Worm (Caenorhabditis elegans) whole organism, L4 larva: ENCODE measurements around the gene rgs-5.
A peak's percentile ranks its signal among the peaks of the same experiment; 100 is the strongest.

Experiments
- F10B5.3 ChIP-seq: sonication (generic microtip); optimal IDR thresholded peaks from 2 replicates; lab custom pipeline; 2016; ENCODE audit warnings: mild to moderate bottlenecking, missing genetic modification characterization, missing compliant biosample characterization
- F37D6.2 ChIP-seq: sonication (generic microtip); optimal IDR thresholded peaks from 2 replicates; lab custom pipeline; 2016; ENCODE audit warnings: mild to moderate bottlenecking, missing genetic modification characterization, missing compliant biosample characterization
- F44E2.7 ChIP-seq: fragments of 200-800 bp; sonication (Bioruptor generic); IDR thresholded peaks from 2 replicates; pipeline ENCODE4 v2.1.2; 2022; ENCODE audit warnings: missing genetic modification characterization, missing compliant biosample characterization
- F49E8.2 ChIP-seq: sonication (generic microtip); optimal IDR thresholded peaks from 2 replicates; lab custom pipeline; 2016; ENCODE audit warnings: missing compliant biosample characterization, mild to moderate bottlenecking, missing genetic modification characterization, borderline replicate concordance
- T20F7.1 ChIP-seq: fragments of 200-800 bp; sonication (Bioruptor generic); optimal IDR thresholded peaks from 2 replicates; lab custom pipeline; 2018; ENCODE audit warnings: mild to moderate bottlenecking, missing genetic modification characterization, missing compliant biosample characterization
- Y48G9A.11 ChIP-seq: fragments of 200-800 bp; sonication (Bioruptor generic); IDR thresholded peaks from 2 replicates; pipeline ENCODE4 v1.3.6; 2022; ENCODE audit warnings: missing genetic modification reagents, missing genetic modification characterization, missing compliant biosample characterization
- aha-1 ChIP-seq: fragments of 150-350 bp; peaks from one replicate; lab custom pipeline; 2014; ENCODE audit warnings: missing biosample characterization, missing genetic modification characterization
- aly-2 ChIP-seq: sonication (generic microtip); optimal IDR thresholded peaks from 2 replicates; lab custom pipeline; 2018; ENCODE audit warnings: missing biosample characterization, missing genetic modification characterization
- attf-4 ChIP-seq: sonication (generic microtip); optimal IDR thresholded peaks from 3 replicates; lab custom pipeline; 2017; ENCODE audit warnings: missing biosample characterization, missing genetic modification characterization
- ctbp-1 ChIP-seq: fragments of 200-800 bp; sonication (Bioruptor generic); IDR thresholded peaks from 2 replicates; pipeline ENCODE4 v1.3.6; 2022; ENCODE audit warnings: missing genetic modification reagents, missing genetic modification characterization, missing compliant biosample characterization
- daf-12 ChIP-seq: fragments of 150-350 bp; optimal IDR thresholded peaks from 2 replicates; lab custom pipeline; 2014; ENCODE audit warnings: missing biosample characterization, missing genetic modification reagents, missing genetic modification characterization
- daf-16 ChIP-seq, 3 experiments: sonication (generic microtip); optimal IDR thresholded peaks; 2 replicates each; lab custom pipeline; 2016 to 2017; ENCODE audit warnings: missing genetic modification characterization in 3 of 3, missing genetic modification reagents in 3 of 3, mild to moderate bottlenecking in 2 of 3, missing compliant biosample characterization in 2 of 3, missing biosample characterization in 1 of 3, moderate library complexity in 1 of 3
- daf-8 ChIP-seq: fragments of 200-800 bp; sonication (Bioruptor generic); IDR thresholded peaks from 2 replicates; pipeline ENCODE4 v1.3.6; 2022; ENCODE audit warnings: missing genetic modification characterization, missing compliant biosample characterization
- dmd-9 ChIP-seq: fragments of 200-800 bp; sonication (Bioruptor generic); IDR thresholded peaks from 2 replicates; pipeline ENCODE4 v1.3.6; 2022; ENCODE audit warnings: missing genetic modification reagents, missing genetic modification characterization, missing compliant biosample characterization
- dpl-1 ChIP-seq: fragments of 150-350 bp; optimal IDR thresholded peaks from 2 replicates; lab custom pipeline; 2014; ENCODE audit warnings: missing biosample characterization, missing genetic modification reagents, missing genetic modification characterization
- egl-43 ChIP-seq: fragments of 200-800 bp; sonication (Bioruptor generic); IDR thresholded peaks from 2 replicates; pipeline ENCODE4 v1.3.6; 2022; ENCODE audit warnings: missing genetic modification reagents, missing genetic modification characterization, missing compliant biosample characterization
- hmg-1.1 ChIP-seq: fragments of 200-800 bp; sonication (Bioruptor generic); IDR thresholded peaks from 2 replicates; pipeline ENCODE4 v1.3.6; 2022; ENCODE audit warnings: missing genetic modification reagents, missing genetic modification characterization, missing compliant biosample characterization
- lim-7 ChIP-seq: fragments of 200-800 bp; sonication (Bioruptor generic); IDR thresholded peaks from 2 replicates; pipeline ENCODE4 v1.3.6; 2022; ENCODE audit warnings: missing genetic modification characterization, missing compliant biosample characterization
- lin-15B ChIP-seq: fragments of 150-350 bp; sonication (generic microtip); optimal IDR thresholded peaks from 3 replicates; lab custom pipeline; 2014; ENCODE audit warnings: missing biosample characterization, missing genetic modification characterization
- lin-29 ChIP-seq: fragments of 200-800 bp; sonication (Bioruptor generic); IDR thresholded peaks from 2 replicates; pipeline ENCODE4 v1.3.6; 2022; ENCODE audit warnings: missing genetic modification reagents, missing genetic modification characterization, missing compliant biosample characterization
- lsy-2 ChIP-seq, 2 experiments: fragments of 150-350 bp in 1 of 2; sonication (generic microtip) in 1 of 2; optimal IDR thresholded peaks; 2 replicates each; lab custom pipeline; 2014 to 2017; ENCODE audit warnings: missing biosample characterization in 2 of 2, missing genetic modification characterization in 2 of 2
- madf-5 ChIP-seq, 2 experiments: fragments of 200-800 bp; sonication (Bioruptor generic); IDR thresholded peaks; 2 replicates each; pipeline ENCODE4 v1.3.6; 2022; ENCODE audit warnings: missing compliant biosample characterization in 2 of 2, missing genetic modification characterization in 2 of 2
- mdl-1 ChIP-seq, 2 experiments: fragments of 150-350 bp in 1 of 2; sonication (generic microtip) in 1 of 2; optimal IDR thresholded peaks; 2 replicates each; lab custom pipeline; 2014 to 2017; ENCODE audit warnings: missing biosample characterization in 2 of 2, missing genetic modification characterization in 2 of 2
- mdt-29 ChIP-seq: fragments of 200-800 bp; sonication (Bioruptor generic); IDR thresholded peaks from 2 replicates; pipeline ENCODE4 v1.3.6; 2022; ENCODE audit warnings: missing genetic modification reagents, missing genetic modification characterization, missing compliant biosample characterization
- nhr-10 ChIP-seq: fragments of 150-350 bp; optimal IDR thresholded peaks from 2 replicates; lab custom pipeline; 2014; ENCODE audit warnings: missing biosample characterization, missing genetic modification characterization
- nhr-102 ChIP-seq: sonication (generic microtip); optimal IDR thresholded peaks from 2 replicates; lab custom pipeline; 2016; ENCODE audit warnings: mild to moderate bottlenecking, missing genetic modification characterization, moderate library complexity, missing compliant biosample characterization
- nhr-111 ChIP-seq: fragments of 200-800 bp; sonication (Bioruptor generic); optimal IDR thresholded peaks from 2 replicates; lab custom pipeline; 2018; ENCODE audit warnings: mild to moderate bottlenecking, missing genetic modification characterization, missing compliant biosample characterization
- nhr-237 ChIP-seq: sonication (generic microtip); optimal IDR thresholded peaks from 2 replicates; lab custom pipeline; 2017; ENCODE audit warnings: missing biosample characterization, missing genetic modification characterization
- nhr-28 ChIP-seq: fragments of 150-350 bp; optimal IDR thresholded peaks from 2 replicates; lab custom pipeline; 2014; ENCODE audit warnings: missing biosample characterization, missing genetic modification characterization
- nhr-77 ChIP-seq: fragments of 150-350 bp; optimal IDR thresholded peaks from 2 replicates; lab custom pipeline; 2014; ENCODE audit warnings: missing biosample characterization, missing genetic modification characterization
- pqm-1 ChIP-seq: sonication (generic microtip); optimal IDR thresholded peaks from 2 replicates; lab custom pipeline; 2017; ENCODE audit warnings: missing biosample characterization, missing genetic modification characterization
- snpc-1.2 ChIP-seq: fragments of 200-800 bp; sonication (Bioruptor generic); IDR thresholded peaks from 2 replicates; pipeline ENCODE4 v1.3.6; 2022; ENCODE audit warnings: missing genetic modification reagents, missing genetic modification characterization, missing compliant biosample characterization
- snpc-4 ChIP-seq: fragments of 150-350 bp; optimal IDR thresholded peaks from 2 replicates; lab custom pipeline; 2014; ENCODE audit warnings: missing biosample characterization, missing genetic modification characterization
- spr-1 ChIP-seq: sonication (generic microtip); optimal IDR thresholded peaks from 2 replicates; lab custom pipeline; 2016; ENCODE audit warnings: mild to moderate bottlenecking, missing genetic modification characterization, missing compliant biosample characterization
- unc-130 ChIP-seq: sonication (generic microtip); optimal IDR thresholded peaks from 2 replicates; lab custom pipeline; 2016; ENCODE audit warnings: missing genetic modification reagents, missing genetic modification characterization, missing compliant biosample characterization
- unc-39 ChIP-seq: sonication (generic microtip); optimal IDR thresholded peaks from 2 replicates; lab custom pipeline; 2017; ENCODE audit warnings: missing biosample characterization, missing genetic modification characterization
- unc-62 ChIP-seq, 3 experiments: fragments of 150-350 bp in 1 of 3; sonication (generic microtip); optimal IDR thresholded peaks in 2 of 3; peaks in 1 of 3; 1 replicate in 1 of 3; 2 replicates in 2 of 3; lab custom pipeline; 2014 to 2017; ENCODE audit warnings: missing biosample characterization in 3 of 3, missing genetic modification characterization in 3 of 3, missing genetic modification reagents in 3 of 3, missing genotype in 1 of 3

rgs-5 gene

DNA sequence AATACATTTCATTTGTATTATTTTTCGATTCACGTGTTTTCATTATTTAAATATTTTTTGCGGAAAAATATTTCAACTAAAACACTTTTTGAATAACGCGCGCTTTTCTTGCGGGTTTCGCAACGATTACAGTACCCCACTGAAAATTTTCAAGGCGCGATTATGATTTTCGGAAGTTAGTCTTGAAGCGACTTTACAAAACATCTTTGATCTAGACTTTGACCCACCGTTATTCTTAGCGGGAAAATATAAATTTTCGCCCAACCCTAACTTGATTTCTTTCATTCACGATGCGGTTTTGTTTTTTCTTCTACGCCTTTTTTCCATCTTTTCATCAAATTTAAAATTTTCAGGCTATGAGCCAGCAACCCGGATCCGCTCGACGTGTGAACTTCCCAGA is 29.5 kb downstream of the rgs-5 start, which contains the start of gene egg-1:
Gene egg-1, plus strand, starts transcription at position 354 of the 400 bp plus-strand sequence.
- TF ChIP-seq T20F7.1 (GFP tag; lab: Kevin White, UChicago) (no peak), dpl-1 (GFP tag; lab: Kevin White, UChicago) (no peak), snpc-1.2 (peak; percentile 43; the same call in 1 of the 2 replicates), attf-4 (tag; lab: Kevin White, UChicago) (no peak), nhr-237 (tag; lab: Kevin White, UChicago) (no peak), nhr-10 (no peak), madf-5 (GFP tag; IDR thresholded peaks at IDR 0.05; lab: Robert Waterston, UW) (no peak), daf-16 (GFP tag; optimal IDR thresholded peaks at IDR 0.05; lab: Kevin White, UChicago) (no peak), daf-16 (tag; optimal IDR thresholded peaks at IDR 0.05; lab: Kevin White, UChicago) (no peak), Y48G9A.11 (GFP tag; lab: Robert Waterston, UW) (peak; percentile 78), lim-7 (no peak), mdl-1 (tag; optimal IDR thresholded peaks at IDR 0.05; lab: Kevin White, UChicago) (no peak), F49E8.2 (peak; percentile 91), aha-1 (tag; lab: Kevin White, UChicago) (peak; percentile 40), F44E2.7 (GFP tag; lab: Robert Waterston, UW) (no peak), unc-130 (GFP tag; lab: Kevin White, UChicago) (peak; percentile 85), mdt-29 (GFP tag; lab: Robert Waterston, UW) (0 out of 2 replicates have a peak, but pooled peaks have one; percentile 10), unc-39 (no peak), aly-2 (no peak), nhr-77 (tag; lab: Kevin White, UChicago) (no peak), hmg-1.1 (no peak)

DNA sequence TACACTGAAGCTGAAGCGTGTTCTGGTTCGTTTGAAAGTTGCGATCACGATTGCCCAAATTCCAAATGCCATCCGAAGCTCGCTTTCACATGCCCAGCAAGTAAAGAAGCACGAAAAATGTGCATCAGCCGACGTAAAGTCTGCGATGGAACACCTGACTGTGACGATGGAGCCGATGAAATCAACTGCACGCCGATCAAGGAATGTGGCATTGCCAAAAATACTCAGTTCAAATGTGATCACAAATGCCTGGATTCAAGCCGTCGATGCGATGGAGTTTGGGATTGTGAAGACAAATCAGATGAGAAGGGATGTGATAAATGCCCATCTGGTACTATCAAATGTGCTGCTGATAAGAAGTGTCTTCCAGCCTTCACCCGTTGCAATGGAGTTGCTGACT is 31.0 kb downstream of the rgs-5 start:
- TF ChIP-seq dmd-9 (GFP tag; lab: Robert Waterston, UW) (no peak), aha-1 (tag; lab: Kevin White, UChicago) (peak; percentile 93)

ce11 chrIII:5730041-5730440 is 31.7 kb downstream of the rgs-5 start:
- no peak for TF ChIP-seq nhr-102 (tag; lab: Kevin White, UChicago)
- TF ChIP-seq nhr-237 (tag; lab: Kevin White, UChicago), result no peak
- no peak for TF ChIP-seq daf-8
- no peak for TF ChIP-seq nhr-111 (GFP tag; lab: Kevin White, UChicago)
- TF ChIP-seq F37D6.2 (tag; lab: Kevin White, UChicago), result no peak
- peak; percentile 28 for TF ChIP-seq aha-1 (tag; lab: Kevin White, UChicago)
- no peak for TF ChIP-seq ctbp-1 (GFP tag; lab: Robert Waterston, UW)
- no peak for TF ChIP-seq lin-29 (GFP tag; lab: Robert Waterston, UW)
- no peak for TF ChIP-seq snpc-4 (tag; lab: Kevin White, UChicago)
- no peak for TF ChIP-seq F10B5.3 (tag; lab: Kevin White, UChicago)
- TF ChIP-seq unc-62 (GFP tag; optimal IDR thresholded peaks at IDR 0.05 in 1 of 2; lab: Kevin White, UChicago), result peak in 1 of 2 experiments; percentile 28
- no peak for TF ChIP-seq unc-62 (tag; optimal IDR thresholded peaks at IDR 0.05; lab: Kevin White, UChicago)
- no peak for TF ChIP-seq aly-2
- TF ChIP-seq lsy-2 (tag; optimal IDR thresholded peaks at IDR 0.05; lab: Kevin White, UChicago), result no peak
- no peak for TF ChIP-seq lin-15B (tag; lab: Kevin White, UChicago)
- TF ChIP-seq spr-1 (tag; lab: Kevin White, UChicago), result no peak

ce11 chrIII:5730980-5731636 is 32.8 kb downstream of the rgs-5 start, which contains the start of the genes B0244.9 and B0244.7:
Gene B0244.9, minus strand, starts transcription at chrIII:5731030.
Gene B0244.7, plus strand, starts transcription at chrIII:5731501.
- TF ChIP-seq egl-43 (GFP tag; lab: Robert Waterston, UW), result no peak
- no peak for TF ChIP-seq daf-12
- peak; percentile 62 for TF ChIP-seq nhr-28 (tag; lab: Kevin White, UChicago)
- TF ChIP-seq pqm-1 (tag; lab: Kevin White, UChicago), result peak; percentile 56
- TF ChIP-seq, all 104 proteins: peak for 2
